Fruit fly (Drosophila melanogaster) whole organism, wandering third instar larva: ENCODE results near the gene CG43850.

ENCODE experiments used
- Abd-B ChIP-seq: fragments of >200 bp; optimal IDR thresholded peaks from 2 replicates; lab custom pipeline; 2017; ENCODE audit warnings: missing biosample characterization, missing genetic modification characterization
- CG9705 ChIP-seq: fragments of 200-800 bp; sonication (Bioruptor generic); optimal IDR thresholded peaks from 2 replicates; lab custom pipeline; 2018; ENCODE audit warnings: missing biosample characterization, mild to moderate bottlenecking, missing genetic modification characterization
- Dfd ChIP-seq: fragments of >200 bp; optimal IDR thresholded peaks from 2 replicates; lab custom pipeline; 2017; ENCODE audit warnings: missing biosample characterization, missing genetic modification characterization
- Hr78 ChIP-seq: fragments of >200 bp; optimal IDR thresholded peaks from 2 replicates; lab custom pipeline; 2017; ENCODE audit warnings: missing biosample characterization, missing genetic modification characterization
- OdsH ChIP-seq: fragments of 200-800 bp; sonication (Bioruptor generic); optimal IDR thresholded peaks from 2 replicates; lab custom pipeline; 2016; ENCODE audit warnings: missing biosample characterization, mild to moderate bottlenecking, missing genetic modification characterization
- lola ChIP-seq: fragments of >200 bp; optimal IDR thresholded peaks from 2 replicates; lab custom pipeline; 2017; ENCODE audit warnings: missing biosample characterization, missing genetic modification characterization

DNA sequence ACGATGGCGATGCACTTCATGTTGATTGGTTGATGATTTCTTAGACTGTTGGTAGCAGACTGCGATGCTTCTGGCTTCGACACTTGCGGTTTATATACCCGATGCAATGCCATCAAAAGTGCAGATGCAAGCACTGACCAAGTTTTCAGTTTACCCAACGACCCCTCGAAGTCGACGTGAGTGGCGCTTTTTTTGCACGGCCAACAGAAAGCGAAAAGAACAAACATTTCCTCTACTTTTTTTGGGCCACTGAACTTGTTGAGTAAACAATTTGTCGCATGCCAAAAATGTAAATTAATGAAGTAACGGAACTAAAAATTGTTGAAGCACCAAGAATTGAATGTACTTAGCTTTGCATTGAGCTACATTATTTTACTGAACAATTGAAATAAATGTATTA lies 3.7 kb upstream of the CG43850 start, which contains the start of gene Vm34Ca:
- TF ChIP-seq lola (GFP tag; lab: Kevin White, UChicago), result no peak
- no peak for TF ChIP-seq OdsH
- TF ChIP-seq Abd-B (GFP tag; lab: Kevin White, UChicago), result no peak
- no peak for TF ChIP-seq CG9705 (GFP tag; lab: Kevin White, UChicago)
- no peak for TF ChIP-seq Dfd
- no peak for TF ChIP-seq Hr78 (GFP tag; lab: Kevin White, UChicago)
